Worm (Caenorhabditis elegans): ENCODE results near the gene T02B11.3.
"Not testable (repeated sequence)": the region's sequence is repeated elsewhere in the genome, so short reads cannot be mapped to it uniquely, and the experiment has no call there.

T02B11.3 gene

ce11 chrV:893437-894018 is 26.9 kb upstream of the T02B11.3 start, which contains the start of the genes srlf-23 and srlf-20 (continued):
- no peak for TF ChIP-seq gei-17 (GFP tag; optimal IDR thresholded peaks at IDR 0.05)

ce11 chrV:890835-891234 is 24.2 kb upstream of the T02B11.3 start, which contains the start of gene srlf-22:
srlf-22 (plus strand) TSS chrV:891135.
- TF ChIP-seq nhr-90, mxl-1, madf-10 (tag; optimal IDR thresholded peaks at IDR 0.05): not testable (repeated sequence)

ce11 chrV:890423-890822 is 23.8 kb upstream of the T02B11.3 start, which contains the start of gene srlf-21:
srlf-21 (minus strand) TSS chrV:890523.
- TF ChIP-seq T26A5.8 (tag; optimal IDR thresholded peaks at IDR 0.05), result no peak
- TF ChIP-seq madf-6 (GFP tag; IDR thresholded peaks at IDR 0.05), result no peak
- no peak for TF ChIP-seq sdz-38 (tag; optimal IDR thresholded peaks at IDR 0.05)
- no peak for TF ChIP-seq ztf-25 (GFP tag; IDR thresholded peaks at IDR 0.05)
- no peak for TF ChIP-seq K12H6.12 (tag; optimal IDR thresholded peaks at IDR 0.05)
- TF ChIP-seq unc-130 (GFP tag; optimal IDR thresholded peaks at IDR 0.05), result no peak
- TF ChIP-seq mxl-1 (tag; optimal IDR thresholded peaks at IDR 0.05), result no peak
- TF ChIP-seq lir-1 (GFP tag; conservative IDR thresholded peaks at IDR 0.05), result no peak
- no peak for TF ChIP-seq F55B11.4 (tag; optimal IDR thresholded peaks at IDR 0.05; ENCODE audit: borderline replicate concordance, insufficient read depth)
- TF ChIP-seq lag-1 (GFP tag; IDR thresholded peaks at IDR 0.05), result no peak
- no peak for TF ChIP-seq F10E7.11 (tag; optimal IDR thresholded peaks at IDR 0.05)
- no peak for TF ChIP-seq lsy-27 (tag; optimal IDR thresholded peaks at IDR 0.05; ENCODE audit: borderline replicate concordance, insufficient read depth)
- no peak for TF ChIP-seq snpc-1.1 (tag; optimal IDR thresholded peaks at IDR 0.05; ENCODE audit: insufficient read depth)
- TF ChIP-seq egrh-3 (GFP tag; IDR thresholded peaks at IDR 0.05), result no peak
- no peak for TF ChIP-seq bed-1 (GFP tag; IDR thresholded peaks at IDR 0.05)
- TF ChIP-seq ets-4 (GFP tag; optimal IDR thresholded peaks at IDR 0.05), result no peak
- TF ChIP-seq F37B4.10 (GFP tag; IDR thresholded peaks at IDR 0.05), result no peak
- no peak for TF ChIP-seq nhr-80 (tag; optimal IDR thresholded peaks at IDR 0.05)
- TF ChIP-seq mel-28 (tag; optimal IDR thresholded peaks at IDR 0.05; ENCODE audit: borderline replicate concordance), result no peak
- TF ChIP-seq ztf-28 (GFP tag; IDR thresholded peaks at IDR 0.05), result no peak

DNA sequence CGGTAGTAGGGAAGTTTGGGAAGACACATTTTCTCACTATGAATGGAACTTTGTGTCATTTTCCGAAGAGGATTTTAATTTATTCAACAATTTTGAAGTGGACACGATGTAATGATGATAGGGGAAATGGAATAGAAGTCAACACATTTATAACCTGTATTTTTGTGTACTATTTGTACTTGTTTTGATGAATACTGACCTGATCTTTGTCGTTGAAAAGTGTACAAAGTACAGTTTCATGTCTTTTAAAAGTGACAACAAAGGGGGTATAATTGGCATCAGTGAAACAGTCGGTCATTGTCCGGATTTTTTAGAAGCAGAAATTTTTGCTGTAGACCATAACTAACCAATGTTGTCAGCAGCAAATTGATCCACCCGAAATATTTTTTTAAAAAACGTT is 22.6 kb upstream of the T02B11.3 start, which contains the start of gene T02B11.6:
TSS of gene T02B11.6 (minus strand) at position 101 of the 400 bp plus-strand sequence.
- TF ChIP-seq attf-5 (GFP tag; optimal IDR thresholded peaks at IDR 0.05) (no peak), ccch-3 (GFP tag; optimal IDR thresholded peaks at IDR 0.05) (no peak), Y56A3A.18 (GFP tag; IDR thresholded peaks at IDR 0.05) (no peak), ets-4 (GFP tag; optimal IDR thresholded peaks at IDR 0.05) (no peak), madf-8 (GFP tag; conservative IDR thresholded peaks at IDR 0.05) (no peak), akir-1 (GFP tag; optimal IDR thresholded peaks at IDR 0.05) (no peak), xnd-1 (tag; optimal IDR thresholded peaks at IDR 0.05) (no peak), ceh-79 (tag; optimal IDR thresholded peaks at IDR 0.05) (no peak), Y53G8AR.9 (GFP tag; conservative IDR thresholded peaks at IDR 0.05) (no peak), mxl-1 (tag; optimal IDR thresholded peaks at IDR 0.05) (no peak), cebp-2 (GFP tag; IDR thresholded peaks at IDR 0.05) (no peak), atf-7 (tag; optimal IDR thresholded peaks at IDR 0.05) (no peak), somi-1 (GFP tag; optimal IDR thresholded peaks at IDR 0.05) (no peak), nfya-2 (GFP tag; IDR thresholded peaks at IDR 0.05) (no peak), lin-40 (tag; optimal IDR thresholded peaks at IDR 0.05) (no peak), mcd-1 (GFP tag; IDR thresholded peaks at IDR 0.05) (no peak), hmg-20 (GFP tag; IDR thresholded peaks at IDR 0.05) (no peak), ceh-40 (GFP tag; IDR thresholded peaks at IDR 0.05) (no peak), dpff-1 (tag; optimal IDR thresholded peaks at IDR 0.05) (no peak)
